Worm (Caenorhabditis elegans) whole organism, early embryonic: ENCODE measurements around the gene ptr-15.

Source experiments
- B0310.2 ChIP-seq: sonication (generic microtip); optimal IDR thresholded peaks from 2 replicates; lab custom pipeline; 2016; ENCODE audit warnings: mild to moderate bottlenecking, missing genetic modification characterization, missing compliant biosample characterization
- F13C5.2 ChIP-seq: sonication (generic microtip); optimal IDR thresholded peaks from 2 replicates; lab custom pipeline; 2017; ENCODE audit warnings: mild to moderate bottlenecking, missing genetic modification characterization, inconsistent platforms, missing compliant biosample characterization
- ama-1 ChIP-seq: fragments of 150-350 bp; optimal IDR thresholded peaks from 2 replicates; lab custom pipeline; 2014
- ets-7 ChIP-seq: sonication (generic microtip); optimal IDR thresholded peaks from 2 replicates; lab custom pipeline; 2016; ENCODE audit warnings: missing genotype, missing genetic modification characterization, missing compliant biosample characterization
- flt-1 ChIP-seq: fragments of 200-800 bp; sonication (Bioruptor generic); IDR thresholded peaks from 2 replicates; pipeline ENCODE4 v1.3.6; 2022; ENCODE audit warnings: missing genetic modification characterization, missing compliant biosample characterization
- hmbx-1 ChIP-seq: sonication (generic microtip); optimal IDR thresholded peaks from 2 replicates; lab custom pipeline; 2016; ENCODE audit warnings: mild to moderate bottlenecking, missing genetic modification characterization, missing compliant biosample characterization
- pes-1 ChIP-seq: fragments of 200-800 bp; sonication (Bioruptor generic); IDR thresholded peaks from 2 replicates; pipeline ENCODE4 v1.3.6; 2022; ENCODE audit warnings: missing genetic modification reagents, missing genetic modification characterization, missing compliant biosample characterization
- scrt-1 ChIP-seq: fragments of 200-800 bp; sonication (Bioruptor generic); IDR thresholded peaks from 2 replicates; pipeline ENCODE4 v1.3.6; 2022; ENCODE audit warnings: missing genetic modification characterization, missing compliant biosample characterization
- tbx-11 ChIP-seq: fragments of 200-800 bp; sonication (Bioruptor generic); IDR thresholded peaks from 2 replicates; pipeline ENCODE4 v1.3.6; 2022; ENCODE audit warnings: missing genetic modification characterization, missing compliant biosample characterization
- tra-4 ChIP-seq: sonication (generic microtip); optimal IDR thresholded peaks from 2 replicates; lab custom pipeline; 2017; ENCODE audit warnings: missing genetic modification characterization, missing compliant biosample characterization

- TF ChIP-seq flt-1 (GFP tag; lab: Robert Waterston, UW) (no peak), ama-1 (lab: Kevin White, UChicago) (no peak), scrt-1 (GFP tag; lab: Robert Waterston, UW) (no peak), hmbx-1 (tag; lab: Kevin White, UChicago) (no peak), tra-4 (tag; lab: Kevin White, UChicago) (no peak), ets-7 (tag; lab: Kevin White, UChicago) (no peak), pes-1 (GFP tag; lab: Robert Waterston, UW) (no peak), F13C5.2 (tag; lab: Kevin White, UChicago) (no peak), B0310.2 (no peak), tbx-11 (GFP tag; lab: Robert Waterston, UW) (no peak)
These were observed 6.2 kb upstream of the ptr-15 start, which contains the start of gene srx-16 for ce11 chrV:6976047-6976446.
